Worm (Caenorhabditis elegans) whole organism, L4 larva: ENCODE measurements around the gene M04B2.2.

Experiments
- ama-1 ChIP-seq: fragments of 150-350 bp; optimal IDR thresholded peaks from 2 replicates; lab custom pipeline; 2014; ENCODE audit warnings: inconsistent platforms, mixed read lengths
- lir-3 ChIP-seq: sonication (generic microtip); optimal IDR thresholded peaks from 2 replicates; lab custom pipeline; 2016; ENCODE audit warnings: mild to moderate bottlenecking, missing genetic modification characterization, missing compliant biosample characterization
- mep-1 ChIP-seq: fragments of 150-350 bp; sonication (generic microtip); optimal IDR thresholded peaks from 3 replicates; lab custom pipeline; 2014; ENCODE audit warnings: missing biosample characterization, missing genetic modification characterization
- nhr-11 ChIP-seq: fragments of 150-350 bp; optimal IDR thresholded peaks from 2 replicates; lab custom pipeline; 2014; ENCODE audit warnings: missing biosample characterization, missing genetic modification characterization
- snpc-4 ChIP-seq: fragments of 150-350 bp; optimal IDR thresholded peaks from 2 replicates; lab custom pipeline; 2014; ENCODE audit warnings: missing biosample characterization, missing genetic modification characterization
- unc-130 ChIP-seq: sonication (generic microtip); optimal IDR thresholded peaks from 2 replicates; lab custom pipeline; 2016; ENCODE audit warnings: missing genetic modification reagents, missing genetic modification characterization, missing compliant biosample characterization

- TF ChIP-seq unc-130 (GFP tag; lab: Kevin White, UChicago) (no peak), lir-3 (tag; lab: Kevin White, UChicago) (no peak), nhr-11 (tag; lab: Kevin White, UChicago) (no peak), mep-1 (tag; lab: Kevin White, UChicago) (no peak), snpc-4 (tag; lab: Kevin White, UChicago) (no peak), ama-1 (lab: Kevin White, UChicago) (no peak)
Observed at ce11 chrIV:11493899-11494298, 34.0 kb upstream of the M04B2.2 start.
